Fruit fly (Drosophila melanogaster) whole organism, adult: Measurements from ENCODE around the gene CG32369.

ENCODE experiments used
- CG11617 ChIP-seq: fragments of 200-800 bp; sonication (Bioruptor generic); optimal IDR thresholded peaks from 2 replicates; lab custom pipeline; 2017; ENCODE audit warnings: mild to moderate bottlenecking, missing biosample characterization, missing genetic modification reagents, missing genetic modification characterization
- CG12768 ChIP-seq: fragments of 200-800 bp; sonication (Bioruptor generic); optimal IDR thresholded peaks from 2 replicates; lab custom pipeline; 2017; ENCODE audit warnings: missing biosample characterization, missing genetic modification characterization, mild to moderate bottlenecking, moderate library complexity, missing genetic modification reagents
- CG14711 ChIP-seq: fragments of 200-800 bp; sonication (Bioruptor generic); optimal IDR thresholded peaks from 2 replicates; lab custom pipeline; 2018; ENCODE audit warnings: missing biosample characterization, mild to moderate bottlenecking, missing genetic modification characterization, moderate library complexity
- CG1620 ChIP-seq: fragments of 200-800 bp; sonication (Bioruptor generic); optimal IDR thresholded peaks from 2 replicates; lab custom pipeline; 2016; ENCODE audit warnings: missing biosample characterization, missing genetic modification characterization
- CG33017 ChIP-seq: fragments of 200-800 bp; sonication (Bioruptor generic); optimal IDR thresholded peaks from 2 replicates; lab custom pipeline; 2018; ENCODE audit warnings: missing biosample characterization, mild to moderate bottlenecking, missing genetic modification characterization, moderate library complexity
- CG5204 ChIP-seq: fragments of 200-800 bp; sonication (Bioruptor generic); optimal IDR thresholded peaks from 2 replicates; lab custom pipeline; 2016; ENCODE audit warnings: missing biosample characterization, missing genetic modification characterization
- CG7045 ChIP-seq: fragments of 200-800 bp; sonication (Bioruptor generic); optimal IDR thresholded peaks from 2 replicates; lab custom pipeline; 2017; ENCODE audit warnings: missing biosample characterization, mild to moderate bottlenecking, missing genetic modification characterization
- CG7101 ChIP-seq: fragments of 200-800 bp; sonication (Bioruptor generic); optimal IDR thresholded peaks from 2 replicates; lab custom pipeline; 2018; ENCODE audit warnings: missing biosample characterization, mild to moderate bottlenecking, missing genetic modification characterization, moderate library complexity
- Clk ChIP-seq: fragments of 200-800 bp; sonication (Bioruptor generic); optimal IDR thresholded peaks from 2 replicates; lab custom pipeline; 2017; ENCODE audit warnings: missing biosample characterization, missing genetic modification characterization
- Crg-1 ChIP-seq: fragments of 200-800 bp; sonication (Bioruptor generic); optimal IDR thresholded peaks from 2 replicates; lab custom pipeline; 2016; ENCODE audit warnings: missing biosample characterization, missing genetic modification characterization
- Hr96 ChIP-seq: fragments of 200-800 bp; sonication (Bioruptor generic); optimal IDR thresholded peaks from 2 replicates; lab custom pipeline; 2016; ENCODE audit warnings: missing biosample characterization, missing genetic modification characterization
- Mnt ChIP-seq: fragments of 200-800 bp; sonication (Bioruptor generic); optimal IDR thresholded peaks from 2 replicates; lab custom pipeline; 2016; ENCODE audit warnings: missing biosample characterization, mild to moderate bottlenecking, missing genetic modification characterization
- bab1 ChIP-seq: fragments of 200-800 bp; sonication (Bioruptor generic); optimal IDR thresholded peaks from 3 replicates; lab custom pipeline; 2019; ENCODE audit warnings: missing biosample characterization, mild to moderate bottlenecking, missing genetic modification characterization, moderate library complexity
- cic ChIP-seq: fragments of 200-800 bp; sonication (Bioruptor generic); optimal IDR thresholded peaks from 2 replicates; lab custom pipeline; 2017; ENCODE audit warnings: missing biosample characterization, mild to moderate bottlenecking, missing genetic modification characterization, moderate library complexity
- cnc ChIP-seq, 2 experiments: fragments of >200 bp; optimal IDR thresholded peaks; 2 replicates each; lab custom pipeline; 2017
- kay ChIP-seq: fragments of 200-800 bp; sonication (Bioruptor generic); peaks from one replicate; lab custom pipeline; 2016; ENCODE audit warnings: missing biosample characterization, missing genetic modification characterization, borderline replicate concordance
- ovo ChIP-seq: fragments of 200-800 bp; sonication (Bioruptor generic); optimal IDR thresholded peaks from 2 replicates; lab custom pipeline; 2016; ENCODE audit warnings: missing biosample characterization, missing genetic modification characterization
- pad ChIP-seq: fragments of 200-800 bp; sonication (Bioruptor generic); optimal IDR thresholded peaks from 3 replicates; lab custom pipeline; 2017; ENCODE audit warnings: missing biosample characterization, missing genetic modification characterization, mild to moderate bottlenecking, moderate library complexity, missing genetic modification reagents
- tj ChIP-seq: fragments of 200-800 bp; sonication (Bioruptor generic); optimal IDR thresholded peaks from 3 replicates; lab custom pipeline; 2017; ENCODE audit warnings: missing biosample characterization, mild to moderate bottlenecking, missing genetic modification characterization, moderate library complexity
- toe ChIP-seq: fragments of 200-800 bp; sonication (Bioruptor generic); optimal IDR thresholded peaks from 2 replicates; lab custom pipeline; 2016; ENCODE audit warnings: missing biosample characterization, missing genetic modification characterization

CG32369 gene

DNA sequence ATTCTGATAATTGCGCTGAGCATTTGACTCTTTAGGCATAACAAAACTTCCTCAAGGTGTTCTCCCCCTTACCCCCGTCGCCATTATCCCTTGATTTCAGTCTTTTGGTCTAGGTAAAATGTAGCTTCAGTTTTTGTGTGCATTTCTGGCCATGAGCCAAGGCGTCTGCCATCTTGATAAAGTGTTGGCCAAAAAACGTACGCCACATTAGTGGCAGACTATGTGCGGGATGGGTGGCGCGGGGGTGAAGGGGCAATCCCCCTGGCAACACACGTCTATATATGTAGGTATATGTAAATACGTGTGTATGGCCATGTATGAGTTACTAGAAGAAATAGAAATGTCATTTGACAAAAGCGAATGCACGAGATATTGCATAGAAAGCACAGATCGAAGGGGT is 34.4 kb upstream of the CG32369 start:
- peak; percentile 51 for TF ChIP-seq Mnt (GFP tag; lab: Kevin White, UChicago)
- peak; percentile 30 for TF ChIP-seq pad (GFP tag; lab: Kevin White, UChicago)
- no peak for TF ChIP-seq CG14711
- no peak for TF ChIP-seq CG11617 (GFP tag; lab: Kevin White, UChicago)
- peak; percentile 26 for TF ChIP-seq toe (GFP tag; lab: Kevin White, UChicago)

DNA sequence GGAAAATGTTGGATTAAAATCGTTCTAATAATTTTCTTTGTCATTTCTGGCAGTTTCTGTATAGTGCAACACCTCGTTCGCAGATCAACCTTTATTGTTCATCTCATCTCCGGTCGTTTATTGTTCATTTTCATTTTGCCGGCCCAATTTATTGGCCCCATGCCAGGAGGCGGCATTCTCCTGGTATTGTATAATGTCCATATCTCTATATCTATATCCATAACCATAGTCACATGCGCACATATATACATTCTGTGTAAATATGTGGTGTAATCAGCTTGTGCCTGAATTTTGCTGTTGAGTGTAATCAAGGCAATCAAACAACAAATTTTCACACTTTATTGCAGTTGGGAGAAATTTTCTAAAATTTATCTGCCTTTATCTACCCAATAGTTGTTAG is 32.9 kb upstream of the CG32369 start:
- TF ChIP-seq ovo (GFP tag; lab: Kevin White, UChicago) (no peak), CG7101 (no peak)

- no peak for TF ChIP-seq CG12768
- no peak for TF ChIP-seq toe (GFP tag; lab: Kevin White, UChicago)
- TF ChIP-seq Mnt (GFP tag; lab: Kevin White, UChicago), result no peak
- TF ChIP-seq CG7045 (GFP tag; lab: Kevin White, UChicago), result no peak
- TF ChIP-seq CG11617 (GFP tag; lab: Kevin White, UChicago), result no peak
- TF ChIP-seq CG1620 (GFP tag; lab: Kevin White, UChicago), result no peak
- no peak for TF ChIP-seq CG7101
- TF ChIP-seq kay (GFP tag; lab: Kevin White, UChicago), result no peak
- no peak for TF ChIP-seq CG14711
- no peak for TF ChIP-seq bab1 (GFP tag; lab: Kevin White, UChicago)
Measured at dm6 chr3L:7842117-7842516, 32.5 kb upstream of the CG32369 start.

DNA sequence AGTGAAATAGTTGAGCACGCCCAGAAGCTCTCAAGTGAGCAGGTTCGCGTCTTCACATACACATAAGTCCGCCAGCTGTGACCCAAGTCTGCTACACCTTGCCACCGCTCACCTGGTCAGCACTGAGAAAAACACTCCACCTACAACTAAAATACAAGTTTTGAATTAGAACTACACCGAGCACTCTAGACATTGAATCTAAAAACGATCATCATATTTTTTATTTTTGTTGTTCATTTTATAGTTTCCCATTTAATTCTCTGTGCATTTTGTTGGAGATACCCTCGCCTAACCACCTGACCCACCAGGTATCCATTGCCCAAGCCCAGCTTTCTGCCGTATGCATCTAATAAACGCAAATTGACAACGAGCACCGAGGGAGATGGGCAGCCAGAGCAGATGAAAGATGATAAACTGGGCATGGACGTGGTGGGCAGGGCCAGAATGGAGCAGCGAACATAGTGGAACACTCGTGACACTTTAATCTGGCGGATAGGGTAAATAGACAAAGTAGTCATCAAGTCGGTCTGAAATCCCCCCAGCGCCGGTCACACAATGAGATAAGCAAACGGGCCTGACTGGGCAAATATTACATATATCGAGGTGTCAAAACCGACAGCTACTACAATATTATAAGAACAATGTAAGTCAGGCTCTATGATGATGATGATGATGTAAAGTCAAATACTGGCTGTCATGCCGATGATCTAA is 31.8 kb upstream of the CG32369 start:
- TF ChIP-seq CG7045 (GFP tag; lab: Kevin White, UChicago) (no peak), ovo (GFP tag; lab: Kevin White, UChicago) (peak; percentile 35), Crg-1 (GFP tag; lab: Kevin White, UChicago) (peak; percentile 36), CG7101 (peak; percentile 20), cic (GFP tag; lab: Kevin White, UChicago) (peak; percentile 66)

dm6 chr3L:7838374-7838773 is 28.7 kb upstream of the CG32369 start:
- peak; percentile 92 for TF ChIP-seq kay (GFP tag; lab: Kevin White, UChicago)
- TF ChIP-seq CG11617 (GFP tag; lab: Kevin White, UChicago), result no peak

DNA sequence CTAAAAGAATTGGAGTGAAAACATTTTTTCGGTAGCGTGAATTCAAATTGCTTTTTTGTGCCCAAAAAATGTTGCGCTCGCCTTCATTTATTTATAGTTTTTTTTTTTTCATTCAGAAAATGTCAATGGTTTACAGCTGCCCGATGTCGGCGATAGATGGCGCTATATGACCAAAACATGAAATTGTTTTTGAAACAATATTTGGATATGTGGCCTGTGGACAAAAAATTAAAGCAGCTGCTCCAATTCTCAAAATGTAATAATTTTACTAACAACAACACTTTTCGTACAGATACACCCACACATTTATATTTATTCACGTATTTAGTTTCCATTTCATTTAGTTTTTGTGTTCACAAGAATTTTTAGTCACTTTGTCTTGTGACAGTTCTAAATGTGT is 28.1 kb upstream of the CG32369 start:
- no peak for TF ChIP-seq cnc (optimal IDR thresholded peaks at IDR 0.05; lab: Kevin White, UChicago)
- no peak for TF ChIP-seq CG33017 (tag; lab: Kevin White, UChicago)

DNA sequence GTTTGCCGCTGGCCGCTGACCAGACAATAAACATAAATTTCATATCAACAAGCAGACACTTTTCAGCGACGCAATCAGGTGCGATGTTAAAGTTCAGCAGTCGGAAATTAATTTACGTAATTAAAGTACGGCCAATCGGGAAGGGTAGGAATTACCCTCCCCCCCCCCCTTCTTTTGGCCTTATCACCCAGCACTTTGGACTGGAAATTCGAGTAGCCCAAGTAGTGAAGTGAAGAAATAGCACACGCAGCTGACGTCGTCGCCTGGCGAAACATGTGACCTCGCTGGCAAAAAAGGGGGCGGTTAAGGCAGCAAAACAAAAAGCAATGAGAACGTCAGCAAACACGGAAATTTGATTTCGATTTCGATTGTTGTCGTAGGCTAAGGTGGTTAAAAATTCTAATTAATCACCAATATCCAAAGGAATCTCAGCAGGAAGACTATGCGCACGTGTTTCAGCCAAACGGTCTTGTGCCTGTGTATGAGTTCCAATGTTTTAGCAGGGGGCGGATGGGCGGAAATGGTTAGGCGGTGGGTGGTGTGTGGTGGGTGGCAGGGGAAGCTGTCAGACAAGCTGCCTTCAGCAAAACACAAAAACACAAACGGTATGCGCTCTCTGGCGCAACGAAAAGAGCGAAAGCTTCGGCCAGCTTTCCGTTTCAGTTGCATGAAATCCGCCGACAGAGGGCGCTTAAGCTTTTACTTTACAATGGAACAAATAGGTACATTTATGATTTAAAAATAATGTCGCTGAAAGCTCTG is 27.2 kb upstream of the CG32369 start:
- peak; percentile 47 for TF ChIP-seq CG33017 (tag; lab: Kevin White, UChicago)
- peak; percentile 55 for TF ChIP-seq bab1 (GFP tag; lab: Kevin White, UChicago)
- no peak for TF ChIP-seq Hr96 (GFP tag; lab: Kevin White, UChicago)
- peak; percentile 31 for TF ChIP-seq Mnt (GFP tag; lab: Kevin White, UChicago)
- no peak for TF ChIP-seq kay (GFP tag; lab: Kevin White, UChicago)
- peak; percentile 25 for TF ChIP-seq CG7101
- peak; percentile 28 for TF ChIP-seq CG11617 (GFP tag; lab: Kevin White, UChicago)
- TF ChIP-seq toe (GFP tag; lab: Kevin White, UChicago), result no peak
- peak; percentile 20 for TF ChIP-seq CG7045 (GFP tag; lab: Kevin White, UChicago)
- peak; percentile 79 for TF ChIP-seq CG12768
- TF ChIP-seq Clk (GFP tag; lab: Kevin White, UChicago), result peak; percentile 23
- peak; percentile 61 for TF ChIP-seq pad (GFP tag; lab: Kevin White, UChicago)
- no peak for TF ChIP-seq CG1620 (GFP tag; lab: Kevin White, UChicago)
- no peak for TF ChIP-seq cnc (optimal IDR thresholded peaks at IDR 0.05; lab: Kevin White, UChicago)
- peak; percentile 7 for TF ChIP-seq CG14711
- TF ChIP-seq cic (GFP tag; lab: Kevin White, UChicago), result peak; percentile 78
- peak; percentile 43 for TF ChIP-seq ovo (GFP tag; lab: Kevin White, UChicago)
- TF ChIP-seq tj (GFP tag; lab: Kevin White, UChicago), result peak; percentile 87
- TF ChIP-seq Crg-1 (GFP tag; lab: Kevin White, UChicago), result peak; percentile 14
- no peak for TF ChIP-seq CG5204 (GFP tag; lab: Kevin White, UChicago)
